Worm (Caenorhabditis elegans) whole organism, mixed stage, embryonic: ENCODE measurements around the gene jac-1.

Source experiments
- ham-2 ChIP-seq: fragments of 200-800 bp; sonication (Bioruptor generic); optimal IDR thresholded peaks from 2 replicates; lab custom pipeline; 2018; ENCODE audit warnings: mild to moderate bottlenecking, missing genetic modification characterization, missing compliant biosample characterization
- nhr-237 ChIP-seq: fragments of 150-350 bp; optimal IDR thresholded peaks from 2 replicates; lab custom pipeline; 2014; ENCODE audit warnings: missing biosample characterization, missing genetic modification characterization
- unc-39 ChIP-seq: fragments of 150-350 bp; optimal IDR thresholded peaks from 2 replicates; lab custom pipeline; 2014; ENCODE audit warnings: missing biosample characterization, missing genetic modification characterization

ce11 chrIV:16022438-16022837 lies 4.2 kb downstream of the jac-1 start:
- TF ChIP-seq nhr-237 (tag; lab: Kevin White, UChicago) (no peak), unc-39 (tag; lab: Kevin White, UChicago) (no peak), ham-2 (GFP tag; lab: Kevin White, UChicago) (no peak)
